Fruit fly (Drosophila melanogaster) whole organism, adult: ENCODE measurements around the gene CG12516.

Experiments used
- CG14711 ChIP-seq: fragments of 200-800 bp; sonication (Bioruptor generic); optimal IDR thresholded peaks from 2 replicates; lab custom pipeline; 2018; ENCODE audit warnings: missing biosample characterization, mild to moderate bottlenecking, missing genetic modification characterization, moderate library complexity
- CG1620 ChIP-seq: fragments of 200-800 bp; sonication (Bioruptor generic); optimal IDR thresholded peaks from 2 replicates; lab custom pipeline; 2016; ENCODE audit warnings: missing biosample characterization, missing genetic modification characterization
- CG33017 ChIP-seq: fragments of 200-800 bp; sonication (Bioruptor generic); optimal IDR thresholded peaks from 2 replicates; lab custom pipeline; 2018; ENCODE audit warnings: missing biosample characterization, mild to moderate bottlenecking, missing genetic modification characterization, moderate library complexity
- CG5204 ChIP-seq: fragments of 200-800 bp; sonication (Bioruptor generic); optimal IDR thresholded peaks from 2 replicates; lab custom pipeline; 2016; ENCODE audit warnings: missing biosample characterization, missing genetic modification characterization
- Clk ChIP-seq: fragments of 200-800 bp; sonication (Bioruptor generic); optimal IDR thresholded peaks from 2 replicates; lab custom pipeline; 2017; ENCODE audit warnings: missing biosample characterization, missing genetic modification characterization
- Mnt ChIP-seq: fragments of 200-800 bp; sonication (Bioruptor generic); optimal IDR thresholded peaks from 2 replicates; lab custom pipeline; 2016; ENCODE audit warnings: missing biosample characterization, mild to moderate bottlenecking, missing genetic modification characterization
- bab1 ChIP-seq: fragments of 200-800 bp; sonication (Bioruptor generic); optimal IDR thresholded peaks from 3 replicates; lab custom pipeline; 2019; ENCODE audit warnings: missing biosample characterization, mild to moderate bottlenecking, missing genetic modification characterization, moderate library complexity
- cic ChIP-seq: fragments of 200-800 bp; sonication (Bioruptor generic); optimal IDR thresholded peaks from 2 replicates; lab custom pipeline; 2017; ENCODE audit warnings: missing biosample characterization, mild to moderate bottlenecking, missing genetic modification characterization, moderate library complexity
- cnc ChIP-seq, 2 experiments: fragments of >200 bp; optimal IDR thresholded peaks; 2 replicates each; lab custom pipeline; 2017
- kay ChIP-seq: fragments of 200-800 bp; sonication (Bioruptor generic); peaks from one replicate; lab custom pipeline; 2016; ENCODE audit warnings: missing biosample characterization, missing genetic modification characterization, borderline replicate concordance
- ovo ChIP-seq: fragments of 200-800 bp; sonication (Bioruptor generic); optimal IDR thresholded peaks from 2 replicates; lab custom pipeline; 2016; ENCODE audit warnings: missing biosample characterization, missing genetic modification characterization
- toe ChIP-seq: fragments of 200-800 bp; sonication (Bioruptor generic); optimal IDR thresholded peaks from 2 replicates; lab custom pipeline; 2016; ENCODE audit warnings: missing biosample characterization, missing genetic modification characterization

- TF ChIP-seq CG33017, result no peak
- no peak for TF ChIP-seq Clk (GFP tag; lab: Kevin White, UChicago)
- no peak for TF ChIP-seq ovo (GFP tag; lab: Kevin White, UChicago)
- no peak for TF ChIP-seq Mnt
- no peak for TF ChIP-seq cic (GFP tag; lab: Kevin White, UChicago)
- no peak for TF ChIP-seq kay (GFP tag; lab: Kevin White, UChicago)
- TF ChIP-seq bab1, result no peak
- no peak for TF ChIP-seq CG1620 (GFP tag; lab: Kevin White, UChicago)
- TF ChIP-seq toe (GFP tag; lab: Kevin White, UChicago), result no peak
- no peak for TF ChIP-seq CG14711 (tag; lab: Kevin White, UChicago)
- no peak for TF ChIP-seq cnc (optimal IDR thresholded peaks at IDR 0.05; lab: Kevin White, UChicago)
- no peak for TF ChIP-seq CG5204 (GFP tag; lab: Kevin White, UChicago)
Measured at dm6 chr3R:28282280-28282679, 22.1 kb downstream of the CG12516 start, which contains the start of gene CG34436.
